Fruit fly (Drosophila melanogaster): ENCODE measurements around the gene CG17271.

Gene CG17271

DNA sequence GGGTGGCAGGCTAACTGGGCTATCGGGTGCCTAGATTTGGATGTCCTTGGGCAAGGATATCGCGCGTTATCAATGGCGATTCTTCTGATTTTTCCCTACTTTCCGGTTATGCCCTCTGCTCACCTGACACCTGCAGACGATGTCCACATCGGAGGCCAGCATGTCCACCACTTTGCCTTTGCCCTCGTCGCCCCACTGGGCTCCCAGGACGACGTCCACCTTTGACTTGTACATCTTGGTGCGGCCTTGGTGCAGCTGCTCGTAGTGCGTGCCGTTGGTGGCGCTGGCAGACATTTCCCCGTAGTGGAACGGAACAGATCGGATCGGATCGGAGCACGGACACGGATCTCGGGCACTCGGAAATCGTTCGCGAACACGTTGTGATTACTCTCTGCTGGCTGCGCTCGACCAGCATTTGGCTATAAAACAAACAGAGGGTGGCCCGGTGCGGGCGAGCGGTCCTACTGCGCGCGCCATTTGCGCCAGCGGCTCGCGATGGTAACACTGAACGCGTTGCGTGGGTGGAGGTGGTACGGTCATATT is 8.6 kb upstream of the CG17271 start, which contains the start of gene Adss (continued):
- TF ChIP-seq Neu2 (GFP tag; optimal IDR thresholded peaks at IDR 0.05; ENCODE audit: borderline replicate concordance): no peak
- TF ChIP-seq CG11695 (GFP tag; IDR thresholded peaks at IDR 0.05): no peak
- TF ChIP-seq cwo (GFP tag; optimal IDR thresholded peaks at IDR 0.05): peak; percentile 28
- no peak for TF ChIP-seq eve (GFP tag; optimal IDR thresholded peaks at IDR 0.05)
- no peak for TF ChIP-seq Chrac-16 (GFP tag; optimal IDR thresholded peaks at IDR 0.05)
- TF ChIP-seq fd64A (GFP tag; optimal IDR thresholded peaks at IDR 0.05): no peak
- TF ChIP-seq tx (GFP tag; optimal IDR thresholded peaks at IDR 0.05): no peak
- no peak for TF ChIP-seq CG8478 (optimal IDR thresholded peaks at IDR 0.05)
- peak; percentile 41; the same call in 1 of the 2 replicates for TF ChIP-seq seq (GFP tag; IDR thresholded peaks at IDR 0.05)
- no peak for TF ChIP-seq CG12299 (tag; optimal IDR thresholded peaks at IDR 0.05)
- no peak for TF ChIP-seq mld (GFP tag; IDR thresholded peaks at IDR 0.05; ENCODE audit: partially characterized antibody)
- TF ChIP-seq Atf6 (GFP tag; IDR thresholded peaks at IDR 0.05): peak; percentile 56; the same call in 1 of the 2 replicates
- no peak for TF ChIP-seq gsb (GFP tag; IDR thresholded peaks at IDR 0.05)
- TF ChIP-seq CG17612 (GFP tag; IDR thresholded peaks at IDR 0.05): no peak
- peak; percentile 21 for TF ChIP-seq BEAF-32 (GFP tag; optimal IDR thresholded peaks at IDR 0.05)
- TF ChIP-seq CG32772 (GFP tag; IDR thresholded peaks at IDR 0.05): no peak
- no peak for TF ChIP-seq CG1233 (GFP tag; optimal IDR thresholded peaks at IDR 0.05)
- TF ChIP-seq CG9876 (GFP tag; optimal IDR thresholded peaks at IDR 0.05): peak; percentile 31
- TF ChIP-seq nau (GFP tag; optimal IDR thresholded peaks at IDR 0.05): no peak
- TF ChIP-seq CG30403 (GFP tag; optimal IDR thresholded peaks at IDR 0.05): no peak
- TF ChIP-seq tna (GFP tag; IDR thresholded peaks at IDR 0.05; ENCODE audit: partially characterized antibody): no peak; the same call in 1 of the 2 replicates
- TF ChIP-seq dpn (GFP tag; optimal IDR thresholded peaks at IDR 0.05): no peak
- no peak for TF ChIP-seq Sox100B (GFP tag; optimal IDR thresholded peaks at IDR 0.05)
- TF ChIP-seq Usf (GFP tag; optimal IDR thresholded peaks at IDR 0.05): no peak
- TF ChIP-seq CG14860 (GFP tag; IDR thresholded peaks at IDR 0.05; ENCODE audit: partially characterized antibody): no peak
- TF ChIP-seq aop (GFP tag; IDR thresholded peaks at IDR 0.05): 0 out of 2 replicates have a peak, but pooled peaks have one; percentile 51
- TF ChIP-seq gt (GFP tag; IDR thresholded peaks at IDR 0.05): no peak
- peak; percentile 34 for TF ChIP-seq Adf1 (GFP tag; IDR thresholded peaks at IDR 0.05)
- no peak for TF ChIP-seq CG12104 (GFP tag; optimal IDR thresholded peaks at IDR 0.05)
- no peak for TF ChIP-seq fru (optimal IDR thresholded peaks at IDR 0.05)
- no peak for TF ChIP-seq CG2202 (tag; optimal IDR thresholded peaks at IDR 0.05)
- TF ChIP-seq peb (GFP tag; IDR thresholded peaks at IDR 0.05): no peak
- TF ChIP-seq unpg (GFP tag; optimal IDR thresholded peaks at IDR 0.05): peak; percentile 30
- no peak for TF ChIP-seq CG9437 (GFP tag; optimal IDR thresholded peaks at IDR 0.05)
- TF ChIP-seq ato (GFP tag; IDR thresholded peaks at IDR 0.05; ENCODE audit: partially characterized antibody): no peak
- TF ChIP-seq NC2β (GFP tag; optimal IDR thresholded peaks at IDR 0.05): peak; percentile 42
- no peak for TF ChIP-seq CG11085 (GFP tag; IDR thresholded peaks at IDR 0.05)
- no peak for TF ChIP-seq esg (GFP tag; conservative IDR thresholded peaks at IDR 0.05)
- no peak for TF ChIP-seq pros (GFP tag; optimal IDR thresholded peaks at IDR 0.05)
- TF ChIP-seq Hr51 (GFP tag; optimal IDR thresholded peaks at IDR 0.05): no peak
- TF ChIP-seq p53 (GFP tag; optimal IDR thresholded peaks at IDR 0.05): no peak
- TF ChIP-seq CG3281 (GFP tag; optimal IDR thresholded peaks at IDR 0.05): peak; percentile 29
- peak; percentile 66 for TF ChIP-seq Tbp (GFP tag; optimal IDR thresholded peaks at IDR 0.05)
- TF ChIP-seq CG14050 (GFP tag; IDR thresholded peaks at IDR 0.05): no peak
- peak; percentile 33 for TF ChIP-seq CG9727 (GFP tag; optimal IDR thresholded peaks at IDR 0.05)
- no peak for TF ChIP-seq twi (tag; optimal IDR thresholded peaks at IDR 0.05)
- no peak; the same call in 1 of the 2 replicates for TF ChIP-seq unc-4 (GFP tag; IDR thresholded peaks at IDR 0.05; ENCODE audit: partially characterized antibody)
- TF ChIP-seq CG33213 (GFP tag; optimal IDR thresholded peaks at IDR 0.05): peak; percentile 41
- no peak for TF ChIP-seq pum (GFP tag; optimal IDR thresholded peaks at IDR 0.05)
- TF ChIP-seq ap (GFP tag; IDR thresholded peaks at IDR 0.05): no peak
- peak; percentile 70 for TF ChIP-seq MBD-R2 (GFP tag; IDR thresholded peaks at IDR 0.05)
